Worm (Caenorhabditis elegans): Measurements from ENCODE around the gene fipr-7.

The fipr-7 gene

DNA sequence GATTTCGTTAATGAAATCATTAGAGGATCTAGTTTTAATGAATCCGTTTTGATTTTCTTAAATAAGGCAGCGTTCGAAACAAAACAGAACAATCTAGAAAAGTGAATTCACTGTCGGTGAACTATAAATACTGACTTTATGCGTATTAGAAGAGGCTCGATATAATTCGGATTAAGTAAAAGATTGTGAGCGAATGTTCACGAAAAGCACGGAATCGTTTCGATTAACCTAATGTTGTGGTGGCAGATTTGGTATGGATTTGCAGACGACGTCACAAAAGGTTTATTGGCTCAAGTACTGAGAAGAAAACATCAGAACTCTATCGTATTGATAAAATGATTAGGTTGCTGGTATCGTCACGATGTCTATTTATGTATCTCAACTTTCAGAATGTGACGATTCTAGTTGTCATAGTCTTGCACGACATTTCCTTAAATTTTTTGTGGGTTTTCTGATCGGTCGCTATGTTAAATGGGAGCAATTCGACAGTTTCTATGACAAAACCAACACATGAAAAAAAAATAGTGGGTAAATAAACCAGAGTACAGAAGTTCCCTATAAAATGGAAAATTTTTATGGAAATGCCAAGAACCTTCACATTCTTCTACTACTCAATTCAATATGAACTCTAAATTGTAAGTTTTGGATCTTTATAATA, at the start of gene fipr-7, which contains the start of gene pyt-1:
TSS of gene fipr-7 (plus strand) at position 608 of the 658 bp plus-strand sequence.
TSS of gene pyt-1 (minus strand) at position 101 of the 658 bp plus-strand sequence.
- TF ChIP-seq Y22D7AL.16 (tag; optimal IDR thresholded peaks at IDR 0.05) (no peak), tbx-7 (tag; optimal IDR thresholded peaks at IDR 0.05) (no peak), unc-42 (tag; optimal IDR thresholded peaks at IDR 0.05) (no peak), T23F11.4 (GFP tag; optimal IDR thresholded peaks at IDR 0.05) (no peak), nfya-1 (tag; optimal IDR thresholded peaks at IDR 0.05) (no peak), fkh-6 (tag; optimal IDR thresholded peaks at IDR 0.05) (no peak), ceh-31 (tag; optimal IDR thresholded peaks at IDR 0.05) (no peak), eyg-1 (tag; optimal IDR thresholded peaks at IDR 0.05) (no peak), pha-2 (tag; optimal IDR thresholded peaks at IDR 0.05) (no peak), gmeb-2 (tag; optimal IDR thresholded peaks at IDR 0.05) (no peak), ama-1 (optimal IDR thresholded peaks at IDR 0.05) (no peak), elt-2 (tag; optimal IDR thresholded peaks at IDR 0.05) (no peak), unc-86 (tag; optimal IDR thresholded peaks at IDR 0.05) (no peak), che-1 (tag; optimal IDR thresholded peaks at IDR 0.05) (no peak), odd-2 (tag; optimal IDR thresholded peaks at IDR 0.05) (no peak), ttx-3 (tag; optimal IDR thresholded peaks at IDR 0.05) (no peak)

DNA sequence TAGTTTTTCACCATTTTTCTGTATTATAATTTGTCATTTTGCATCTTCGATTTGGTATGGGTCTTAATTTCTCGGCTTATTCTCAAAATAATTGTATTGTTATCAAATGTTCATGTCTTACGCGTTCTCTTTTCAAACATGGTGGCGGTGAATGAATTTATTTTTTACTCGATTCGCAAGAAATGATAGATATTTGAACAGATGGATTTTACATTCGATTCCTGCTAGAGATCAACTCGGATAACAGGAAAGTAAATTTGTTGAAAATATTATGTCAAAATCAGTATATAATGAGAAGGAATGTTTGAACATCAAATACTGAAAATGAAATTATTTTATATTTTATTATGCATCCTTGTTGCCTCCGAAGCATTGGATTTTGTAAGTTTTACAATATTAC, 46.6 kb upstream of the fipr-7 start, which contains the start of gene ZK856.4:
TSS of gene ZK856.4 (plus strand) at position 301 of the 400 bp plus-strand sequence.
- no peak for TF ChIP-seq lim-6 (tag; optimal IDR thresholded peaks at IDR 0.05)
- TF ChIP-seq pax-1 (tag; optimal IDR thresholded peaks at IDR 0.05) = no peak
- TF ChIP-seq ceh-48 (tag; optimal IDR thresholded peaks at IDR 0.05) = no peak
- TF ChIP-seq Y22D7AL.16 (tag; optimal IDR thresholded peaks at IDR 0.05) = no peak
- TF ChIP-seq fax-1 (tag; optimal IDR thresholded peaks at IDR 0.05) = no peak
- TF ChIP-seq K02D7.2 (tag; optimal IDR thresholded peaks at IDR 0.05) = no peak
- no peak for TF ChIP-seq pros-1 (tag; optimal IDR thresholded peaks at IDR 0.05)
- no peak for TF ChIP-seq ttx-3 (tag; optimal IDR thresholded peaks at IDR 0.05)

DNA sequence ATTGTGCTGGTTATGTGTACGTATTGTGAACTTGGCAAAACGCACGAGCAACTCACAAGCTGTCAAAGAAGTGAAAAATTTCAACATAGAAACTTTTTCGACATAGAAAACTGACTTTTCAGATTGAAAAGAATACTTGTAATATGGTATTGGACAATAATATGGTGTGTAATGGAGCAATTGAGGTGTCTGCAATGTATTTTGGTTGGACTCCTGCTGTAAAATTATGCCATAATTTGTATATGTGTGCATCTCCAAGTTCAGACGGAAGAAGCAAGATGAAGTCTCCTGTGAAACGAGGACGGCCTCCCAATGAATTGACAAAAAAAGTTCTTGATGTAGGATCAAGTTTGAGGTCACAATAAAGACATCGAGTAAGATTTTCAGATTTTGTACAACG, 45.8 kb upstream of the fipr-7 start:
- TF ChIP-seq nhr-11 (tag; optimal IDR thresholded peaks at IDR 0.05) = no peak
- TF ChIP-seq pqm-1 (tag; optimal IDR thresholded peaks at IDR 0.05) = no peak

DNA sequence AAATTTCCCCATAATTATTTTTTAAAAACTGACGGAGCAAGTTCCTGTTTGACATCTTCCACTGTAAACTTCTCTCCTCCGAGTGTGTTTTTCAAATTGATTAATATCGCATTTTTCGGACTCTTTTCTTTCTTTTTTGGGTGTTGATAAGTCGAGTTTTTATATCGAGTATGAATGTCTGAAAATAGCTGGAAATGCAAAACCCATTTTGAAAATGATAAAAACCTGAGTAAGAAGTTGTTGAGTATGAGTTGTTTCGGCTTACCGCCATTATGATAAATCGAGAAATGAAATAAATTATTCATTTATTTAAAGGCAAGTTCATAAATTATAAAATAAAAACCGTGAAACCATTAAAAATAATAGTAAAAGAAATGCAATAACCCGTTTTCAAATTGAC, 43.9 kb upstream of the fipr-7 start, which contains the start of gene ZK856.18:
TSS of gene ZK856.18 (minus strand) at position 289 of the 400 bp plus-strand sequence.
- TF ChIP-seq odd-2 (tag; optimal IDR thresholded peaks at IDR 0.05) (no peak), ceh-22 (tag; optimal IDR thresholded peaks at IDR 0.05) (no peak), ceh-9 (tag; optimal IDR thresholded peaks at IDR 0.05) (no peak), nhr-232 (tag; optimal IDR thresholded peaks at IDR 0.05) (no peak), sox-4 (tag; optimal IDR thresholded peaks at IDR 0.05) (no peak)

ce11 chrV:10190081-10190556, 39.5 kb upstream of the fipr-7 start, which contains the start of gene ZK856.5:
Gene ZK856.5 (minus strand): TSS chrV:10190131.
- no peak for TF ChIP-seq pag-3 (tag; optimal IDR thresholded peaks at IDR 0.05; ENCODE audit: borderline replicate concordance)
- peak; percentile 44 for TF ChIP-seq elt-2 (tag; optimal IDR thresholded peaks at IDR 0.05)
- TF ChIP-seq madf-2 (tag; optimal IDR thresholded peaks at IDR 0.05) = no peak
- TF ChIP-seq hlh-6 (tag; optimal IDR thresholded peaks at IDR 0.05) = no peak
- TF ChIP-seq ceh-34 (tag; optimal IDR thresholded peaks at IDR 0.05) = no peak
- no peak for TF ChIP-seq F13H6.1 (tag; optimal IDR thresholded peaks at IDR 0.05)

DNA sequence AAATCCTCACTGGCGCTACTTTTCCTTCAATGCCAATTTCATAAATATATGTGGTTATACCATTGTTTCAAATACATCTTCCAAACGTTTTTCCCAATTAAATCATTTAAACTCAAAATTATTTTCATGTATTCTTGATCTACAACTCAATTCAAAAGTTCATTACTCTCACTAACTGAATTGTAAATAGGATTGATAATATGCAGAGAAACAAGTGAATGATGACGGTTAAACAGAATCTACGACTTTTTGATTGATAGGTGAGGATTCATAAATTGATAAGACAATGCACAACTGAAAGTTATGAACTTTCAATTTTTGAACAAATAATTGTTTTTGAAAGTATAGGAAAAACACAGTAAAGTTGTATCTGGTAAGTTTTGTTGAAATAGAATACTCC, 38.4 kb upstream of the fipr-7 start:
- TF ChIP-seq dve-1 (tag; optimal IDR thresholded peaks at IDR 0.05) = no peak
- no peak for TF ChIP-seq fkh-6 (tag; optimal IDR thresholded peaks at IDR 0.05)
- no peak for TF ChIP-seq ceh-48 (tag; optimal IDR thresholded peaks at IDR 0.05)

All from whole organism, late embryonic.